Fruit fly (Drosophila melanogaster) whole organism, embryonic: ENCODE measurements around the gene TMEM216.

Experiments used
- Aef1 ChIP-seq: fragments of 200-800 bp; sonication (Bioruptor generic); IDR thresholded peaks from 3 replicates; pipeline ENCODE4 v1.3.6; 2022; ENCODE audit warnings: missing biosample characterization, missing genetic modification characterization
- Atf-2 ChIP-seq: fragments of 200-800 bp; sonication (Bioruptor generic); optimal IDR thresholded peaks from 2 replicates; lab custom pipeline; 2016; ENCODE audit warnings: missing biosample characterization, missing genetic modification characterization
- Blimp-1 ChIP-seq: fragments of 200-800 bp; sonication (Bioruptor generic); optimal IDR thresholded peaks from 3 replicates; lab custom pipeline; 2018; ENCODE audit warnings: missing biosample characterization, missing genetic modification characterization, mild to moderate bottlenecking, moderate library complexity, missing genetic modification reagents
- CG11504 ChIP-seq: fragments of 200-800 bp; sonication (Bioruptor generic); optimal IDR thresholded peaks from 3 replicates; lab custom pipeline; 2019; ENCODE audit warnings: missing biosample characterization, mild to moderate bottlenecking, missing genetic modification characterization, moderate library complexity
- CG12104 ChIP-seq: fragments of 200-800 bp; sonication (Bioruptor generic); optimal IDR thresholded peaks from 3 replicates; lab custom pipeline; 2016; ENCODE audit warnings: missing biosample characterization, missing genetic modification characterization
- CG12219 ChIP-seq: fragments of 200-800 bp; sonication (Bioruptor generic); optimal IDR thresholded peaks from 3 replicates; lab custom pipeline; 2018; ENCODE audit warnings: missing biosample characterization, mild to moderate bottlenecking, missing genetic modification characterization
- CG13287 ChIP-seq: fragments of 200-800 bp; sonication (Bioruptor generic); IDR thresholded peaks from 2 replicates; pipeline ENCODE4 v1.3.6; 2022; ENCODE audit warnings: missing biosample characterization, missing genetic modification characterization; ENCODE audit not compliant: partially characterized antibody
- CG1602 ChIP-seq: fragments of 200-800 bp; sonication (Bioruptor generic); optimal IDR thresholded peaks from 3 replicates; lab custom pipeline; 2016; ENCODE audit warnings: missing biosample characterization, missing genetic modification characterization
- CG17359 ChIP-seq: fragments of 200-800 bp; sonication (Bioruptor generic); optimal IDR thresholded peaks from 3 replicates; lab custom pipeline; 2018; ENCODE audit warnings: missing biosample characterization, mild to moderate bottlenecking, missing genetic modification characterization, moderate library complexity
- CG17912 ChIP-seq: fragments of 200-800 bp; sonication (Bioruptor generic); optimal IDR thresholded peaks from 2 replicates; lab custom pipeline; 2018; ENCODE audit warnings: missing biosample characterization, mild to moderate bottlenecking, missing genetic modification characterization
- CG32532 ChIP-seq: fragments of 200-800 bp; sonication (Bioruptor generic); IDR thresholded peaks from 2 replicates; pipeline ENCODE4 v1.3.6; 2022; ENCODE audit warnings: missing biosample characterization, missing genetic modification characterization
- CG7372 ChIP-seq: fragments of 200-800 bp; sonication (Bioruptor generic); IDR thresholded peaks from 2 replicates; pipeline ENCODE4 v1.3.6; 2022; ENCODE audit warnings: missing biosample characterization, missing genetic modification characterization
- CG7556 ChIP-seq: fragments of 200-800 bp; sonication (Bioruptor generic); optimal IDR thresholded peaks from 2 replicates; lab custom pipeline; 2017; ENCODE audit warnings: missing biosample characterization, mild to moderate bottlenecking, missing genetic modification characterization
- CG9437 ChIP-seq: fragments of 200-800 bp; sonication (Bioruptor generic); optimal IDR thresholded peaks from 2 replicates; lab custom pipeline; 2018; ENCODE audit warnings: missing biosample characterization, mild to moderate bottlenecking, missing genetic modification characterization
- CrebB ChIP-seq: fragments of 200-800 bp; sonication (Bioruptor generic); optimal IDR thresholded peaks from 3 replicates; lab custom pipeline; 2018; ENCODE audit warnings: missing biosample characterization, mild to moderate bottlenecking, missing genetic modification characterization
- Dbx ChIP-seq: fragments of 200-800 bp; sonication (Bioruptor generic); IDR thresholded peaks from 3 replicates; pipeline ENCODE4 v1.3.6; 2022; ENCODE audit warnings: missing biosample characterization, missing genetic modification characterization
- Drgx ChIP-seq: fragments of 200-800 bp; sonication (Bioruptor generic); IDR thresholded peaks from 2 replicates; pipeline ENCODE4 v1.3.6; 2022; ENCODE audit warnings: missing biosample characterization, missing genetic modification characterization
- Fer1 ChIP-seq: fragments of 200-800 bp; sonication (Bioruptor generic); optimal IDR thresholded peaks from 2 replicates; lab custom pipeline; 2017; ENCODE audit warnings: missing biosample characterization, mild to moderate bottlenecking, missing genetic modification characterization
- HLH54F ChIP-seq: fragments of 200-800 bp; sonication (Bioruptor generic); optimal IDR thresholded peaks from 3 replicates; lab custom pipeline; 2016; ENCODE audit warnings: missing biosample characterization, missing genetic modification characterization
- HmgZ ChIP-seq: fragments of 200-800 bp; sonication (Bioruptor generic); optimal IDR thresholded peaks from 2 replicates; lab custom pipeline; 2018; ENCODE audit warnings: missing biosample characterization, mild to moderate bottlenecking, missing genetic modification characterization
- Hmr ChIP-seq: fragments of 200-800 bp; sonication (Bioruptor generic); optimal IDR thresholded peaks from 3 replicates; lab custom pipeline; 2017; ENCODE audit warnings: mild to moderate bottlenecking, missing biosample characterization, missing genetic modification reagents, missing genetic modification characterization
- Hr3 ChIP-seq: fragments of 200-800 bp; sonication (Bioruptor generic); optimal IDR thresholded peaks from 3 replicates; lab custom pipeline; 2016; ENCODE audit warnings: missing biosample characterization, missing genetic modification characterization
- Neu2 ChIP-seq: fragments of 200-800 bp; sonication (Bioruptor generic); optimal IDR thresholded peaks from 3 replicates; lab custom pipeline; 2016; ENCODE audit warnings: missing biosample characterization, missing genetic modification characterization, borderline replicate concordance
- Rfx ChIP-seq: fragments of 200-800 bp; sonication (Bioruptor generic); IDR thresholded peaks from 2 replicates; pipeline ENCODE4 v1.3.6; 2022; ENCODE audit warnings: missing biosample characterization, missing genetic modification characterization
- Sox102F ChIP-seq: fragments of 200-800 bp; sonication (Bioruptor generic); optimal IDR thresholded peaks from 2 replicates; lab custom pipeline; 2018; ENCODE audit warnings: missing biosample characterization, mild to moderate bottlenecking, missing genetic modification characterization, moderate library complexity
- ac ChIP-seq: fragments of 200-800 bp; sonication (Bioruptor generic); optimal IDR thresholded peaks from 3 replicates; lab custom pipeline; 2017; ENCODE audit warnings: missing biosample characterization, mild to moderate bottlenecking, missing genetic modification characterization
- az2 ChIP-seq: fragments of 200-800 bp; sonication (Bioruptor generic); optimal IDR thresholded peaks from 3 replicates; lab custom pipeline; 2016; ENCODE audit warnings: missing biosample characterization, missing genetic modification characterization
- bbx ChIP-seq: fragments of 200-800 bp; sonication (Bioruptor generic); IDR thresholded peaks from 2 replicates; pipeline ENCODE4 v1.3.6; 2022; ENCODE audit warnings: missing biosample characterization, missing genetic modification characterization; ENCODE audit not compliant: partially characterized antibody
- bowl ChIP-seq: fragments of 200-800 bp; sonication (Bioruptor generic); IDR thresholded peaks from 2 replicates; pipeline ENCODE4 v1.3.6; 2022; ENCODE audit warnings: missing biosample characterization, missing genetic modification characterization
- danr ChIP-seq: fragments of 200-800 bp; sonication (Bioruptor generic); IDR thresholded peaks from 2 replicates; pipeline ENCODE4 v1.3.6; 2022; ENCODE audit warnings: missing biosample characterization, missing genetic modification characterization
- dpn ChIP-seq, 2 experiments: fragments of 200-800 bp; sonication (Bioruptor generic); optimal IDR thresholded peaks; 3 replicates each; lab custom pipeline; 2016; ENCODE audit warnings: missing biosample characterization in 2 of 2, missing genetic modification characterization in 2 of 2
- gce ChIP-seq: fragments of 200-800 bp; sonication (Bioruptor generic); IDR thresholded peaks from 3 replicates; pipeline ENCODE4 v1.3.6; 2022; ENCODE audit warnings: missing biosample characterization, missing genetic modification characterization
- gem ChIP-seq: fragments of 200-800 bp; sonication (Bioruptor generic); optimal IDR thresholded peaks from 2 replicates; lab custom pipeline; 2019; ENCODE audit warnings: missing biosample characterization, mild to moderate bottlenecking, missing genetic modification characterization, moderate library complexity
- grau ChIP-seq: fragments of 200-800 bp; optimal IDR thresholded peaks from 3 replicates; lab custom pipeline; 2019; ENCODE audit warnings: missing biosample characterization, mild to moderate bottlenecking, missing genetic modification characterization, moderate library complexity
- gsb-n ChIP-seq: fragments of 200-800 bp; sonication (Bioruptor generic); optimal IDR thresholded peaks from 3 replicates; lab custom pipeline; 2018; ENCODE audit warnings: missing biosample characterization, mild to moderate bottlenecking, missing genetic modification characterization
- hb ChIP-seq: fragments of 200-800 bp; sonication (Bioruptor generic); IDR thresholded peaks from 3 replicates; pipeline ENCODE4 v1.3.6; 2022; ENCODE audit warnings: missing biosample characterization, missing genetic modification characterization; ENCODE audit not compliant: partially characterized antibody
- kay ChIP-seq: fragments of 200-800 bp; sonication (Bioruptor generic); optimal IDR thresholded peaks from 2 replicates; lab custom pipeline; 2016; ENCODE audit warnings: missing biosample characterization, missing genetic modification characterization
- kni ChIP-seq: fragments of 200-800 bp; sonication (Bioruptor generic); optimal IDR thresholded peaks from 3 replicates; lab custom pipeline; 2017; ENCODE audit warnings: mild to moderate bottlenecking, missing biosample characterization, missing genetic modification reagents, missing genetic modification characterization
- lilli ChIP-seq: fragments of 200-800 bp; sonication (Bioruptor generic); optimal IDR thresholded peaks from 3 replicates; lab custom pipeline; 2016; ENCODE audit warnings: missing biosample characterization, missing genetic modification characterization
- lola ChIP-seq, 3 experiments: fragments of >200 bp in 2 of 3; fragments of 200-800 bp in 1 of 3; sonication (Bioruptor generic) in 1 of 3; optimal IDR thresholded peaks; 2 replicates each; lab custom pipeline; 2017 to 2019; ENCODE audit warnings: missing biosample characterization in 3 of 3, missing genetic modification characterization in 3 of 3, mild to moderate bottlenecking in 1 of 3, moderate library complexity in 1 of 3
- mld ChIP-seq: fragments of 200-800 bp; sonication (Bioruptor generic); IDR thresholded peaks from 3 replicates; pipeline ENCODE4 v1.3.6; 2022; ENCODE audit warnings: missing biosample characterization, missing genetic modification characterization; ENCODE audit not compliant: partially characterized antibody
- nmo ChIP-seq: fragments of 200-800 bp; sonication (Bioruptor generic); optimal IDR thresholded peaks from 2 replicates; lab custom pipeline; 2018; ENCODE audit warnings: missing biosample characterization, mild to moderate bottlenecking, missing genetic modification characterization, moderate library complexity
- pan ChIP-seq, 4 experiments: fragments of >200 bp in 3 of 4; fragments of 200-800 bp in 1 of 4; sonication (Bioruptor generic) in 1 of 4; optimal IDR thresholded peaks in 3 of 4; IDR thresholded peaks in 1 of 4; 2 replicates each; pipeline versions ENCODE4 v1.3.6 to Lab custom; 2017 to 2022; ENCODE audit warnings: missing biosample characterization in 2 of 4, missing genetic modification characterization in 2 of 4, mixed read lengths in 1 of 4
- ro ChIP-seq: fragments of 200-800 bp; sonication (Bioruptor generic); IDR thresholded peaks from 2 replicates; pipeline ENCODE4 v1.3.6; 2022; ENCODE audit warnings: missing biosample characterization, missing genetic modification characterization
- row ChIP-seq: fragments of 200-800 bp; sonication (Bioruptor generic); IDR thresholded peaks from 3 replicates; pipeline ENCODE4 v1.3.6; 2022; ENCODE audit warnings: missing biosample characterization, missing genetic modification characterization
- run ChIP-seq: fragments of 200-800 bp; sonication (Bioruptor generic); optimal IDR thresholded peaks from 3 replicates; lab custom pipeline; 2018; ENCODE audit warnings: missing biosample characterization, mild to moderate bottlenecking, missing genetic modification characterization
- so ChIP-seq: fragments of 200-800 bp; sonication (Bioruptor generic); IDR thresholded peaks from 3 replicates; pipeline ENCODE4 v1.3.6; 2022; ENCODE audit warnings: missing biosample characterization, missing genetic modification characterization
- sob ChIP-seq: fragments of 200-800 bp; sonication (Bioruptor generic); IDR thresholded peaks from 2 replicates; pipeline ENCODE4 v1.3.6; 2022; ENCODE audit warnings: missing biosample characterization, missing genetic modification characterization
- stc ChIP-seq: fragments of 200-800 bp; sonication (Bioruptor generic); IDR thresholded peaks from 2 replicates; pipeline ENCODE4 v1.3.6; 2022; ENCODE audit warnings: missing biosample characterization, missing genetic modification characterization

TMEM216 gene

DNA sequence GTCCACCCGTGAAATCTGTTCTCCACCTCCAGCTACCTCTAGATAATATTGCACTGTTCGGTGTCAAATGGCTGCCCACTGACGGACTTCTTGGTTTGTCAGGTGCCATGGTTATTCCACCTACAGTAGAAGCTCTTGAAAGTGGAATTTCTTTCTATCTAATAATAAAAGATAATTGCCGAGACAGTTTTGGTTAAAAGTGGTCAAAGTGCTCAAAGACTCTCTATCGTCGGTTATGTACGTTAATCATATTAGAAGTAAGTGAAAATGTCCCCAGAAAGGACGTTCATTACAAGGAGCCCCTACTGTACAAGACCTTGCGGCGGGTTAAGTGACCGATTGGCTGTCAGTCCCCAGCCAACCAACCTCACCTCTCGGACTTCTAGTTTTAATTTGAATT is 28.2 kb downstream of the TMEM216 start (continued):
- peak; percentile 62; the same call in 1 of the 2 replicates for TF ChIP-seq Rfx
- no peak for TF ChIP-seq lola (GFP tag; optimal IDR thresholded peaks at IDR 0.05; lab: Kevin White, UChicago)
- TF ChIP-seq az2 (GFP tag; lab: Kevin White, UChicago), result peak; percentile 34
- TF ChIP-seq CG12104 (GFP tag; lab: Kevin White, UChicago), result no peak
- TF ChIP-seq Aef1 (GFP tag; lab: Robert Waterston, UW), result peak; percentile 44; the same call in 1 of the 3 replicates
- TF ChIP-seq pan (optimal IDR thresholded peaks at IDR 0.05; lab: Kevin White, UChicago), result no peak
- peak in 1 of 2 experiments; percentile 48 for TF ChIP-seq pan (GFP tag; optimal IDR thresholded peaks at IDR 0.05 in 1 of 2, IDR thresholded peaks at IDR 0.05 in 1 of 2)
- peak; percentile 66 for TF ChIP-seq Drgx (GFP tag; lab: Robert Waterston, UW)
- peak; percentile 91 for TF ChIP-seq grau (tag; lab: Kevin White, UChicago)
- TF ChIP-seq kay (GFP tag; lab: Kevin White, UChicago), result no peak
- no peak for TF ChIP-seq bbx (GFP tag; lab: Robert Waterston, UW)
- TF ChIP-seq Hr3, result peak; percentile 27
- peak; percentile 48 for TF ChIP-seq CG17359
- no peak for TF ChIP-seq mld (GFP tag; lab: Robert Waterston, UW)
- peak; percentile 42; the same call in 1 of the 3 replicates for TF ChIP-seq so (GFP tag; lab: Robert Waterston, UW)
- peak; percentile 67 for TF ChIP-seq Hmr (GFP tag; lab: Kevin White, UChicago)
- TF ChIP-seq CrebB (tag; lab: Kevin White, UChicago), result no peak
- peak; percentile 29 for TF ChIP-seq Atf-2
- peak; percentile 40 for TF ChIP-seq stc (GFP tag; lab: Robert Waterston, UW)
- TF ChIP-seq row, result peak; percentile 85
- TF ChIP-seq Dbx, result no peak
- peak; percentile 70 for TF ChIP-seq gem (tag; lab: Kevin White, UChicago)
- peak; percentile 62; the same call in 1 of the 2 replicates for TF ChIP-seq CG32532 (GFP tag; lab: Robert Waterston, UW)
- no peak for TF ChIP-seq bowl (GFP tag; lab: Robert Waterston, UW)
- peak; percentile 66 for TF ChIP-seq lilli (GFP tag; lab: Kevin White, UChicago)
- no peak for TF ChIP-seq CG17912
- TF ChIP-seq HLH54F, result peak; percentile 23
- TF ChIP-seq HmgZ (tag; lab: Kevin White, UChicago), result no peak
- TF ChIP-seq gsb-n (tag; lab: Kevin White, UChicago), result peak; percentile 15
- TF ChIP-seq CG9437 (GFP tag; lab: Kevin White, UChicago), result peak; percentile 10
- TF ChIP-seq ac (GFP tag; lab: Kevin White, UChicago), result no peak
- peak; percentile 8; the same call in 1 of the 2 replicates for TF ChIP-seq danr
- TF ChIP-seq nmo (GFP tag; lab: Kevin White, UChicago), result no peak
- TF ChIP-seq CG13287 (GFP tag; lab: Robert Waterston, UW), result no peak
- no peak for TF ChIP-seq hb (GFP tag; lab: Robert Waterston, UW)
- TF ChIP-seq gce, result 0 out of 3 replicates have a peak, but pooled peaks have one; percentile 14
- TF ChIP-seq Blimp-1 (GFP tag; lab: Kevin White, UChicago), result peak; percentile 40
- 0 out of 2 replicates have a peak, but pooled peaks have one; percentile 33 for TF ChIP-seq CG7372 (GFP tag; lab: Robert Waterston, UW)
- 0 out of 2 replicates have a peak, but pooled peaks have one; percentile 15 for TF ChIP-seq ro
- TF ChIP-seq Fer1, result peak; percentile 45
- TF ChIP-seq Sox102F, result peak; percentile 58
- peak; percentile 39 for TF ChIP-seq CG12219 (GFP tag; lab: Kevin White, UChicago)
- TF ChIP-seq CG11504, result no peak
- no peak for TF ChIP-seq Neu2 (GFP tag; lab: Kevin White, UChicago)
- TF ChIP-seq CG1602 (GFP tag; lab: Kevin White, UChicago), result peak; percentile 41
- TF ChIP-seq kni (GFP tag; lab: Kevin White, UChicago), result peak; percentile 7
- peak in 1 of 2 experiments; percentile 50 for TF ChIP-seq dpn (GFP tag; optimal IDR thresholded peaks at IDR 0.05; lab: Kevin White, UChicago)
- peak; percentile 42; the same call in 1 of the 2 replicates for TF ChIP-seq sob
- peak; percentile 51 for TF ChIP-seq CG7556 (GFP tag; lab: Kevin White, UChicago)
- peak; percentile 9 for TF ChIP-seq run (tag; lab: Kevin White, UChicago)
